Fruit fly (Drosophila melanogaster) S2 (cell line): ENCODE measurements around the gene CG32448.

Experiments
- CG8478 ChIP-seq: fragments of >200 bp; optimal IDR thresholded peaks from 2 replicates; lab custom pipeline; 2018
- CTCF ChIP-seq, 2 experiments: fragments of >200 bp; optimal IDR thresholded peaks; 2 replicates each; lab custom pipeline; 2018

- no peak for TF ChIP-seq CG8478
- TF ChIP-seq CTCF (optimal IDR thresholded peaks at IDR 0.05; lab: Kevin White, UChicago): no peak
Measured at dm6 chr3L:21859299-21860052, 31.2 kb upstream of the CG32448 start.
